Fruit fly (Drosophila melanogaster): ENCODE results near the gene GstD7.

The GstD7 gene

DNA sequence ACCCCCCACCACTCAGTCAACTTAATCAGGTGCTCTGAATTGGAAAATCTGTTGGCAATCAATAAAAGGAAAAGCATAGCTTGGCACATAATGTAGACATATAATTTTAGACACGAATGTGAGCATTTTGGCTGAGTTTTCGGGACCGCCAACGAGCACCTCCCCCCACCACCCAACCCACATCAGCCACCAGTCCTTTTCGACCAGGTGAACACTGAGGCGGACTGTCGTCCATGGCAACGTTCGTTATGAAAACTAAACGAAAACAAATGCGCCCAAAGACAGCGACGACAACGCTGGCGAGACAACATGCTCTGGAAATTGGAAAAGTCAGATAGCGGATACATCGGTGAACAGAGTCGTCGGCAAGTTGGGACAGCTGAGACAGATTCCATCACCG, 4.7 kb downstream of the GstD7 start, which contains the start of gene GstD11:
GstD11 (plus strand) TSS at position 301 of the 400 bp plus-strand sequence.
- TF ChIP-seq achi (GFP tag; optimal IDR thresholded peaks at IDR 0.05) (no peak), CG3032 (tag; optimal IDR thresholded peaks at IDR 0.05) (no peak), pdm3 (GFP tag; optimal IDR thresholded peaks at IDR 0.05) (no peak), CG11294 (GFP tag; IDR thresholded peaks at IDR 0.05) (no peak)

DNA sequence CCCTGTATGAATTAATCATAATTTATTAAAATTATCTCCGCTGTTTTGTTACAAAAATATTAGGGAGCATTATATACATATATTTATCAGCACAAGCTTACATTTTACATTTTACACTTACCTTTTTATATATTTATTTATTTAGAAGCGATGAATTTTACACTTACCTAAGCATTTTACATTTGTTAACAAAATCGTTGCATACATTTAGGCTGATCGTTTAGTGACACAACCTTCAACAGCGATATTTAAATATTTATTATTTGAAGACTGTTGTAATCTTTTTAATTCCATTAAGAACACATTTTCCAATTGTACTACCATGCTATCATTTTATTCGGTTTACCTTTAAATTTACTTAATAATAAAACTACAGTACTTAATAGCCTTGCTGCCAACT, 5.5 kb downstream of the GstD7 start:
- TF ChIP-seq fkh (GFP tag; optimal IDR thresholded peaks at IDR 0.05) (peak; percentile 73), CG1621 (tag; optimal IDR thresholded peaks at IDR 0.05) (no peak), Eip78C (GFP tag) (peak; percentile 71), ss (GFP tag; optimal IDR thresholded peaks at IDR 0.05) (no peak)

DNA sequence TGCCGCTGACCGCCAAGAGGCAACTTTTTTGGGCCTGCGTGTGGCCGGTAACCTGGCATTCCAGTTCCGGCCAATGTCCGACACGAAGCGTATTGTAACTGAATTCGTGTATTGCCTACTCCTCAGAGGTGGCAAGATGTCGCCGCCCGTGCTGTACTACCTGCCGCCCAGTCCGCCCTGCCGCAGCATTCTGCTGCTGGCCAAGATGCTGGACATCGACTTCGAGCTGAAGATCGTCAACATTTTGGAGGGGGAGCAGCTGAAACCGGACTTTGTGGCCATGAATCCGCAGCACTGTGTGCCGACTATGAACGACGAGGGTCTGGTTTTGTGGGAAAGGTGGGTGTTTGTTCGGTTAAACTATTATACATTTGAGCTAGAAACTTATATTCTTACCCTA, 6.0 kb downstream of the GstD7 start:
- TF ChIP-seq Lpt (GFP tag; optimal IDR thresholded peaks at IDR 0.05), result peak; percentile 24
- no peak for TF ChIP-seq pdm3 (GFP tag; optimal IDR thresholded peaks at IDR 0.05)
- 0 out of 3 replicates have a peak, but pooled peaks have one; percentile 18 for TF ChIP-seq eg (GFP tag; IDR thresholded peaks at IDR 0.05)
- no peak for TF ChIP-seq acj6 (GFP tag; optimal IDR thresholded peaks at IDR 0.05)

DNA sequence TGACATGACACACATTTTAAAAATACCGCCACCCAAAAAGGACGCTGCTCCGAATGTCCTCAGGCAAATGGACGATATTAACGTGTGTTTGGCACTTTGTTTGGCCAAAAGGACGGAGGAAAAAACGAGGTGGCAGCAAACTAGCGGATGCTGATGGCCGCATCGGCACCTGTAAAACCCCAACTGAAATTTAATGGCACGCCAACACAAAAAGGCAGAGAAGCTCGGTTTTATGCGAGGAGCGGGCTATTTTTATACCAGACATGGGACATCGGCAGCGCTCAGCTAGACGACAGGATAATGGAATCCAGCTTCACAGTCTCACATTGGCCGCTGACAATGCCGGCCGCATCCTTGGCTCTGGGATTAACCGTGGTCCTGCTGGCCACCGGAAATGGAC, 7.6 kb downstream of the GstD7 start, which contains the start of gene Sol1:
Sol1 (plus strand) TSS at position 301 of the 400 bp plus-strand sequence.
- no peak for TF ChIP-seq cyc (GFP tag; optimal IDR thresholded peaks at IDR 0.05)
- no peak for TF ChIP-seq CG15336 (GFP tag; IDR thresholded peaks at IDR 0.05)
- TF ChIP-seq CG1621 (tag; optimal IDR thresholded peaks at IDR 0.05), result no peak
- TF ChIP-seq CG8632 (GFP tag; optimal IDR thresholded peaks at IDR 0.05), result no peak
- no peak for TF ChIP-seq Hr4 (GFP tag; optimal IDR thresholded peaks at IDR 0.05)
- TF ChIP-seq esn (GFP tag; optimal IDR thresholded peaks at IDR 0.05), result no peak
- no peak for TF ChIP-seq Eip93F (GFP tag; optimal IDR thresholded peaks at IDR 0.05)
- TF ChIP-seq lz (GFP tag; optimal IDR thresholded peaks at IDR 0.05), result no peak
- TF ChIP-seq CG31627 (GFP tag; optimal IDR thresholded peaks at IDR 0.05), result no peak
- TF ChIP-seq dac (GFP tag; optimal IDR thresholded peaks at IDR 0.05), result no peak
- no peak for TF ChIP-seq Smox (GFP tag; optimal IDR thresholded peaks at IDR 0.05)

DNA sequence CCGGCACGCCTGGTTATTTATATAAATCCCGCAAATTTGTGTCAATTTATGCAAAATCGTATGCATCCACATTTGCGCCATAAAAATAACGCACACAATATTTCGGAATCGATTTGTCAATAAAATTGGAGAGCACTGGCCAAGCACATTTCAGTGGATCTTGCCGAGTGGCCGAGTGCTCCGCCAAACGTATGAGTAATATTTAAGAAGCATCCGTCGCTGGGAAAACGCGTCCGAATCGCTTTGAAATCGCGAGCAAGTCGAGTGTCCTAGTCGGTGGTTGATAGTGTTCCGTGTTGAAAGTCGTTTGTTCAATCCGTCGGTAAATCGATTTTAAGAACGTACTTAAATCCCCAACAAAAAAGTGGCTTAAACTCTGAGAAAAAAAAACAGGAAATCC, 8.7 kb downstream of the GstD7 start, which contains the start of gene CG33098:
CG33098 (plus strand) TSS at position 224 of the 400 bp plus-strand sequence.
- TF ChIP-seq CG16779 (tag; optimal IDR thresholded peaks at IDR 0.05), result no peak

DNA sequence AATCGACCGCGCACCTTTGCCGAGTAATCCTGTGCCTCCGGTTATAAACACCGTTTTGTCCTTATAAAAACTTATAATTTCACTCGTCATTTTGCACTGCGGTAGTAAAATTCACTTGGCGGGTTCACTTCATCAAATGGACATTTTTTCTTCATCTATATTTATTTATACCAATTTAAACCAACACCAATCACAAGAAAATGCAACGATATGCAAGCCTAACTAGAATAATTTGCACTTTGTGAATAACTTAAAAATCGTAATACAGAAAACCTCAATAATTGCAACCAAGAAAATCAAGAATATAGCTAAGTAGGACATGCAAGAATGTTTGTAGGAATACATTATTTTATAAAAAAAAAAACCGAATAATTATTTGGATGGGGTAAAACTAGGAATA, 17.6 kb downstream of the GstD7 start, which contains the start of the genes CG10096 and CG10097:
CG10096 (minus strand) TSS at position 101 of the 400 bp plus-strand sequence.
CG10097 (minus strand) TSS at position 101 of the 400 bp plus-strand sequence.
- TF ChIP-seq CG32006 (GFP tag; optimal IDR thresholded peaks at IDR 0.05), result no peak
- TF ChIP-seq CG34406 (GFP tag; optimal IDR thresholded peaks at IDR 0.05), result no peak
- TF ChIP-seq CG10631 (GFP tag; optimal IDR thresholded peaks at IDR 0.05), result no peak
- no peak for TF ChIP-seq Blimp-1 (GFP tag; optimal IDR thresholded peaks at IDR 0.05)

DNA sequence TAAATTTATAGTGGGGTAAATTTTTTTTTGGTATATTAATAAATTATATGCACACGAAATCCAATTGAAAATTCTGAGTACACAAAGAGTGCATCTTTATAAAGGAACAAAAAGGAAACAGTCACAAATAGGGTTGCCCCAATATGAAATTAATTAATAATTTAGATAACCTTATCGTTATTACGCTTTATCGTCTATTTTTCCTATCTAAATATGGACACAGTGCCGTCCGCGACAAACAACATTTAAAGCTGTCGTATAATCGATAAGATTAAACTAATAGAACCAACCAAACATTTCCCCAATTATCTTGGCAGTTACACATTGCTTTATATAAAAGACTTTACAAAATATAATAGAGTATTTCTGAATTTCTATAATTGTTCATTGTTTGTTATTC, 19.8 kb downstream of the GstD7 start:
- TF ChIP-seq vri (GFP tag; optimal IDR thresholded peaks at IDR 0.05), result peak; percentile 39
- no peak for TF ChIP-seq Sox102F (GFP tag; optimal IDR thresholded peaks at IDR 0.05)
- peak; percentile 71 for TF ChIP-seq svp (GFP tag)
